Fruit fly (Drosophila melanogaster) whole organism, embryonic: ENCODE measurements around the gene Pvf3.

Experiments used
- Abd-B ChIP-seq: fragments of 200-800 bp; sonication (Bioruptor generic); optimal IDR thresholded peaks from 2 replicates; lab custom pipeline; 2018; ENCODE audit warnings: missing biosample characterization, mild to moderate bottlenecking, missing genetic modification characterization, moderate library complexity
- Atf6 ChIP-seq: fragments of 200-800 bp; sonication (Bioruptor generic); IDR thresholded peaks from 2 replicates; pipeline ENCODE4 v1.3.6; 2022; ENCODE audit warnings: missing biosample characterization, missing genetic modification characterization
- CG10321 ChIP-seq: fragments of 200-800 bp; sonication (Bioruptor generic); IDR thresholded peaks from 2 replicates; pipeline ENCODE4 v1.3.6; 2022; ENCODE audit warnings: missing biosample characterization, missing genetic modification characterization
- CG12219 ChIP-seq: fragments of 200-800 bp; sonication (Bioruptor generic); optimal IDR thresholded peaks from 3 replicates; lab custom pipeline; 2018; ENCODE audit warnings: missing biosample characterization, mild to moderate bottlenecking, missing genetic modification characterization
- CG12942 ChIP-seq: fragments of 200-800 bp; sonication (Bioruptor generic); optimal IDR thresholded peaks from 3 replicates; lab custom pipeline; 2016; ENCODE audit warnings: missing biosample characterization, missing genetic modification characterization
- CG14965 ChIP-seq: fragments of 200-800 bp; sonication (Bioruptor generic); optimal IDR thresholded peaks from 2 replicates; lab custom pipeline; 2016; ENCODE audit warnings: missing biosample characterization, missing genetic modification characterization, borderline replicate concordance
- CG16863 ChIP-seq: fragments of 200-800 bp; sonication (Bioruptor generic); optimal IDR thresholded peaks from 3 replicates; lab custom pipeline; 2016; ENCODE audit warnings: missing biosample characterization, missing genetic modification characterization
- CG17802 ChIP-seq: fragments of 200-800 bp; sonication (Bioruptor generic); optimal IDR thresholded peaks from 2 replicates; lab custom pipeline; 2018; ENCODE audit warnings: missing biosample characterization, mild to moderate bottlenecking, missing genetic modification characterization, moderate library complexity
- CG1792 ChIP-seq: fragments of 200-800 bp; sonication (Bioruptor generic); optimal IDR thresholded peaks from 2 replicates; lab custom pipeline; 2016; ENCODE audit warnings: missing biosample characterization, missing genetic modification characterization
- CG18764 ChIP-seq: fragments of 200-800 bp; sonication (Bioruptor generic); optimal IDR thresholded peaks from 3 replicates; lab custom pipeline; 2016; ENCODE audit warnings: missing biosample characterization, missing genetic modification characterization
- CG3065 ChIP-seq: fragments of 200-800 bp; sonication (Bioruptor generic); optimal IDR thresholded peaks from 2 replicates; lab custom pipeline; 2016; ENCODE audit warnings: missing biosample characterization, missing genetic modification characterization
- CG4424 ChIP-seq: fragments of 200-800 bp; sonication (Bioruptor generic); optimal IDR thresholded peaks from 3 replicates; lab custom pipeline; 2016; ENCODE audit warnings: missing biosample characterization, missing genetic modification characterization
- CG8944 ChIP-seq: fragments of 200-800 bp; sonication (Bioruptor generic); optimal IDR thresholded peaks from 3 replicates; lab custom pipeline; 2016; ENCODE audit warnings: missing biosample characterization, missing genetic modification characterization
- CG9437 ChIP-seq: fragments of 200-800 bp; sonication (Bioruptor generic); optimal IDR thresholded peaks from 2 replicates; lab custom pipeline; 2018; ENCODE audit warnings: missing biosample characterization, mild to moderate bottlenecking, missing genetic modification characterization
- CG9609 ChIP-seq: fragments of 200-800 bp; sonication (Bioruptor generic); optimal IDR thresholded peaks from 3 replicates; lab custom pipeline; 2016; ENCODE audit warnings: missing biosample characterization, missing genetic modification characterization
- CTCF ChIP-seq: fragments of 200-800 bp; sonication (Bioruptor generic); optimal IDR thresholded peaks from 2 replicates; lab custom pipeline; 2017; ENCODE audit warnings: missing biosample characterization, mild to moderate bottlenecking, missing genetic modification characterization, moderate library complexity
- Dp ChIP-seq: fragments of 200-800 bp; sonication (Bioruptor generic); optimal IDR thresholded peaks from 2 replicates; lab custom pipeline; 2018; ENCODE audit warnings: missing biosample characterization, mild to moderate bottlenecking, missing genetic modification characterization, moderate library complexity
- GATAe ChIP-seq: fragments of 200-800 bp; sonication (Bioruptor generic); conservative IDR thresholded peaks from 2 replicates; pipeline ENCODE4 v1.3.6; 2022; ENCODE audit warnings: missing biosample characterization, missing genetic modification characterization
- HLH4C ChIP-seq: fragments of 200-800 bp; sonication (Bioruptor generic); IDR thresholded peaks from 3 replicates; pipeline ENCODE4 v1.3.6; 2022; ENCODE audit warnings: missing biosample characterization, missing genetic modification characterization; ENCODE audit not compliant: partially characterized antibody
- HLHmδ ChIP-seq: fragments of 200-800 bp; sonication (Bioruptor generic); optimal IDR thresholded peaks from 2 replicates; lab custom pipeline; 2018; ENCODE audit warnings: missing biosample characterization, mild to moderate bottlenecking, missing genetic modification characterization, moderate library complexity
- Hr3 ChIP-seq: fragments of 200-800 bp; sonication (Bioruptor generic); optimal IDR thresholded peaks from 3 replicates; lab custom pipeline; 2016; ENCODE audit warnings: missing biosample characterization, missing genetic modification characterization
- Max ChIP-seq: fragments of 200-800 bp; sonication (Bioruptor generic); optimal IDR thresholded peaks from 2 replicates; lab custom pipeline; 2016; ENCODE audit warnings: missing biosample characterization, mild to moderate bottlenecking, missing genetic modification characterization
- Mes4 ChIP-seq: fragments of 200-800 bp; sonication (Bioruptor generic); optimal IDR thresholded peaks from 2 replicates; lab custom pipeline; 2016; ENCODE audit warnings: missing biosample characterization, missing genetic modification characterization
- Myb ChIP-seq: fragments of 200-800 bp; sonication (Bioruptor generic); optimal IDR thresholded peaks from 2 replicates; lab custom pipeline; 2016; ENCODE audit warnings: missing biosample characterization, missing genetic modification characterization
- Nf-YC ChIP-seq: fragments of 200-800 bp; optimal IDR thresholded peaks from 3 replicates; lab custom pipeline; 2019; ENCODE audit warnings: missing biosample characterization, mild to moderate bottlenecking, missing genetic modification characterization, moderate library complexity
- Optix ChIP-seq: fragments of 200-800 bp; sonication (Bioruptor generic); IDR thresholded peaks from 3 replicates; pipeline ENCODE4 v1.3.6; 2022; ENCODE audit warnings: missing biosample characterization, missing genetic modification characterization
- Sry-δ ChIP-seq: fragments of 200-800 bp; sonication (Bioruptor generic); optimal IDR thresholded peaks from 2 replicates; lab custom pipeline; 2016; ENCODE audit warnings: missing biosample characterization, missing genetic modification characterization
- ab ChIP-seq: fragments of 200-800 bp; sonication (Bioruptor generic); optimal IDR thresholded peaks from 2 replicates; lab custom pipeline; 2016; ENCODE audit warnings: missing biosample characterization, missing genetic modification characterization
- bigmax ChIP-seq: fragments of 200-800 bp; sonication (Bioruptor generic); optimal IDR thresholded peaks from 2 replicates; lab custom pipeline; 2018; ENCODE audit warnings: missing biosample characterization, mild to moderate bottlenecking, missing genetic modification characterization
- cg ChIP-seq: fragments of 200-800 bp; sonication (Bioruptor generic); optimal IDR thresholded peaks from 3 replicates; lab custom pipeline; 2019; ENCODE audit warnings: missing biosample characterization, mild to moderate bottlenecking, missing genetic modification characterization, moderate library complexity
- chn ChIP-seq: fragments of 200-800 bp; sonication (Bioruptor generic); optimal IDR thresholded peaks from 2 replicates; lab custom pipeline; 2016; ENCODE audit warnings: missing biosample characterization, missing genetic modification characterization
- crp ChIP-seq, 2 experiments: fragments of 200-800 bp; sonication (Bioruptor generic); optimal IDR thresholded peaks; 2 replicates in 1 of 2; 3 replicates in 1 of 2; lab custom pipeline; 2017; ENCODE audit warnings: missing biosample characterization in 2 of 2, missing genetic modification characterization in 2 of 2, mild to moderate bottlenecking in 1 of 2, moderate library complexity in 1 of 2
- dan ChIP-seq: fragments of 200-800 bp; sonication (Bioruptor generic); IDR thresholded peaks from 2 replicates; pipeline ENCODE4 v1.3.6; 2022; ENCODE audit warnings: missing biosample characterization, missing genetic modification characterization
- danr ChIP-seq: fragments of 200-800 bp; sonication (Bioruptor generic); IDR thresholded peaks from 2 replicates; pipeline ENCODE4 v1.3.6; 2022; ENCODE audit warnings: missing biosample characterization, missing genetic modification characterization
- emc ChIP-seq: fragments of 200-800 bp; sonication (Bioruptor generic); optimal IDR thresholded peaks from 2 replicates; lab custom pipeline; 2016; ENCODE audit warnings: missing biosample characterization, missing genetic modification characterization
- en ChIP-seq: fragments of 200-800 bp; sonication (Bioruptor generic); optimal IDR thresholded peaks from 2 replicates; lab custom pipeline; 2016; ENCODE audit warnings: missing biosample characterization, missing genetic modification characterization
- gfzf ChIP-seq: fragments of 200-800 bp; sonication (Bioruptor generic); optimal IDR thresholded peaks from 2 replicates; lab custom pipeline; 2016; ENCODE audit warnings: missing biosample characterization, mild to moderate bottlenecking, missing genetic modification characterization, moderate library complexity
- gsb-n ChIP-seq: fragments of 200-800 bp; sonication (Bioruptor generic); optimal IDR thresholded peaks from 3 replicates; lab custom pipeline; 2018; ENCODE audit warnings: missing biosample characterization, mild to moderate bottlenecking, missing genetic modification characterization
- insv ChIP-seq, 2 experiments: fragments of 200-800 bp; sonication (Bioruptor generic); optimal IDR thresholded peaks; 3 replicates each; lab custom pipeline; 2016 to 2018; ENCODE audit warnings: missing biosample characterization in 2 of 2, missing genetic modification characterization in 2 of 2
- kah ChIP-seq: fragments of 200-800 bp; sonication (Bioruptor generic); optimal IDR thresholded peaks from 2 replicates; lab custom pipeline; 2018; ENCODE audit warnings: missing biosample characterization, mild to moderate bottlenecking, missing genetic modification characterization
- lola ChIP-seq, 3 experiments: fragments of >200 bp in 2 of 3; fragments of 200-800 bp in 1 of 3; sonication (Bioruptor generic) in 1 of 3; optimal IDR thresholded peaks; 2 replicates each; lab custom pipeline; 2017 to 2019; ENCODE audit warnings: missing biosample characterization in 3 of 3, missing genetic modification characterization in 3 of 3, mild to moderate bottlenecking in 1 of 3, moderate library complexity in 1 of 3
- lov ChIP-seq, 2 experiments: fragments of 200-800 bp in 1 of 2; fragments of >200 bp in 1 of 2; sonication (Bioruptor generic) in 1 of 2; IDR thresholded peaks in 1 of 2; optimal IDR thresholded peaks in 1 of 2; 2 replicates in 1 of 2; 3 replicates in 1 of 2; pipeline versions ENCODE4 v1.3.6 to Lab custom; 2017 to 2022; ENCODE audit warnings: missing biosample characterization in 1 of 2, missing genetic modification characterization in 1 of 2
- luna ChIP-seq: fragments of 200-800 bp; sonication (Bioruptor generic); optimal IDR thresholded peaks from 2 replicates; lab custom pipeline; 2016; ENCODE audit warnings: missing biosample characterization, missing genetic modification characterization
- org-1 ChIP-seq: fragments of 200-800 bp; sonication (Bioruptor generic); optimal IDR thresholded peaks from 2 replicates; lab custom pipeline; 2017; ENCODE audit warnings: missing biosample characterization, missing genetic modification characterization
- psq ChIP-seq: fragments of 200-800 bp; sonication (Bioruptor generic); optimal IDR thresholded peaks from 2 replicates; lab custom pipeline; 2017; ENCODE audit warnings: missing biosample characterization, missing genetic modification characterization
- sc ChIP-seq, 3 experiments: fragments of >200 bp in 2 of 3; fragments of 200-800 bp in 1 of 3; sonication (Bioruptor generic) in 1 of 3; optimal IDR thresholded peaks; 2 replicates in 2 of 3; 3 replicates in 1 of 3; lab custom pipeline; 2017; ENCODE audit warnings: mild to moderate bottlenecking in 1 of 3, missing biosample characterization in 1 of 3, missing genetic modification characterization in 1 of 3, missing genetic modification reagents in 1 of 3
- sens-2 ChIP-seq: fragments of 200-800 bp; sonication (Bioruptor generic); IDR thresholded peaks from 2 replicates; pipeline ENCODE4 v1.3.6; 2022; ENCODE audit warnings: missing biosample characterization, missing genetic modification characterization
- tap ChIP-seq: fragments of 200-800 bp; optimal IDR thresholded peaks from 3 replicates; lab custom pipeline; 2019; ENCODE audit warnings: missing biosample characterization, mild to moderate bottlenecking, missing genetic modification characterization, moderate library complexity
- wor ChIP-seq: fragments of 200-800 bp; sonication (Bioruptor generic); IDR thresholded peaks from 2 replicates; pipeline ENCODE4 v1.3.6; 2022; ENCODE audit warnings: missing biosample characterization, missing genetic modification characterization
- zf30C ChIP-seq: fragments of 200-800 bp; sonication (Bioruptor generic); optimal IDR thresholded peaks from 3 replicates; lab custom pipeline; 2018; ENCODE audit warnings: missing biosample characterization, mild to moderate bottlenecking, missing genetic modification characterization

The Pvf3 gene

DNA sequence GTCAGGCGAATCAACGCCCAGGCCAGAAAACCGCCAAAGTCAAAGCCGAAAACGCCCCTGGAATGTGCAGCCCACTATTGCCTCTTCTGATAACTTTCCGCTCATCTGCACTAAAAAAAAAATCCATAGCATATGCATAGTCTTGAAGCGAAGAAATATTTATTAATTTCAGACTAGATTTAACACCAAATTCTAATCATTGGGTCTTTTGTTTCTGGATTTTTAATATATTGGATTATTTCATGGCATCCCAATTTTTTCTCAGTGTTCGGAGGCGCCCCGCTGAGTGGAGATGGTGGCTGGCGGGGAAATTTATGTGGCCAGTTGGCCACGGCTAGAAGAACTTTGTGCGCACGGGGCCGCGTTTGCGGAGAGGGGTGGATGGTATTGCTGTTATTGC, 22.4 kb downstream of the Pvf3 start (continued):
- TF ChIP-seq CG8944 (GFP tag; lab: Kevin White, UChicago) (peak; percentile 74), en (peak; percentile 70), luna (GFP tag; lab: Kevin White, UChicago) (no peak), CG4424 (GFP tag; lab: Kevin White, UChicago) (peak; percentile 67), Atf6 (GFP tag; lab: Robert Waterston, UW) (peak; percentile 60; the same call in 1 of the 2 replicates), kah (GFP tag; lab: Kevin White, UChicago) (peak; percentile 13), Dp (GFP tag; lab: Kevin White, UChicago) (no peak), chn (GFP tag; lab: Kevin White, UChicago) (peak; percentile 73), HLHmδ (GFP tag; lab: Kevin White, UChicago) (no peak), CG14965 (no peak), CG9609 (GFP tag; lab: Kevin White, UChicago) (peak; percentile 84), insv (GFP tag; optimal IDR thresholded peaks at IDR 0.05; lab: Kevin White, UChicago) (no peak), ab (GFP tag; lab: Kevin White, UChicago) (peak; percentile 37), psq (GFP tag; lab: Kevin White, UChicago) (peak; percentile 10), CTCF (GFP tag; lab: Kevin White, UChicago) (peak; percentile 13), sens-2 (peak; percentile 78), CG12219 (GFP tag; lab: Kevin White, UChicago) (peak; percentile 65), Optix (GFP tag; lab: Robert Waterston, UW) (peak; percentile 73; the same call in 2 of the 3 replicates), Hr3 (GFP tag; lab: Kevin White, UChicago) (peak; percentile 78), org-1 (GFP tag; lab: Kevin White, UChicago) (peak; percentile 58), sc (optimal IDR thresholded peaks at IDR 0.05; lab: Kevin White, UChicago) (no peak), sc (GFP tag; optimal IDR thresholded peaks at IDR 0.05; lab: Kevin White, UChicago) (peak; percentile 62), CG12942 (GFP tag; lab: Kevin White, UChicago) (peak; percentile 33), lov (optimal IDR thresholded peaks at IDR 0.05; lab: Kevin White, UChicago) (no peak), lov (GFP tag; IDR thresholded peaks at IDR 0.05; lab: Robert Waterston, UW) (peak; percentile 66; the same call in 1 of the 3 replicates), Max (GFP tag; lab: Kevin White, UChicago) (no peak), Abd-B (GFP tag; lab: Kevin White, UChicago) (peak; percentile 73), zf30C (peak; percentile 52), CG10321 (GFP tag; lab: Robert Waterston, UW) (peak; percentile 47; the same call in 1 of the 2 replicates), bigmax (GFP tag; lab: Kevin White, UChicago) (no peak), crp (GFP tag; optimal IDR thresholded peaks at IDR 0.05; lab: Kevin White, UChicago) (peak in 1 of 2 experiments; percentile 10), CG16863 (GFP tag; lab: Kevin White, UChicago) (peak; percentile 84), gfzf (no peak), CG1792 (peak; percentile 41), emc (GFP tag; lab: Kevin White, UChicago) (no peak), CG9437 (GFP tag; lab: Kevin White, UChicago) (peak; percentile 56), lola (GFP tag; optimal IDR thresholded peaks at IDR 0.05; lab: Kevin White, UChicago) (peak in 1 of 3 experiments; percentile 66), tap (peak; percentile 49), Mes4 (GFP tag; lab: Kevin White, UChicago) (peak; percentile 63), cg (GFP tag; lab: Kevin White, UChicago) (no peak), dan (peak; percentile 51; the same call in 1 of the 2 replicates), wor (GFP tag; lab: Robert Waterston, UW) (peak; percentile 62), danr (GFP tag; lab: Robert Waterston, UW) (0 out of 2 replicates have a peak, but pooled peaks have one; percentile 52), CG18764 (peak; percentile 38), gsb-n (tag; lab: Kevin White, UChicago) (peak; percentile 71), CG3065 (GFP tag; lab: Kevin White, UChicago) (peak; percentile 52), Myb (GFP tag; lab: Kevin White, UChicago) (peak; percentile 39), Nf-YC (tag; lab: Kevin White, UChicago) (no peak), Sry-δ (GFP tag; lab: Kevin White, UChicago) (peak; percentile 30), HLH4C (GFP tag; lab: Robert Waterston, UW) (no peak), CG17802 (tag; lab: Kevin White, UChicago) (peak; percentile 68), GATAe (GFP tag; lab: Robert Waterston, UW) (no peak)
